Fruit fly (Drosophila melanogaster): Measurements from ENCODE around the gene gb.

DNA sequence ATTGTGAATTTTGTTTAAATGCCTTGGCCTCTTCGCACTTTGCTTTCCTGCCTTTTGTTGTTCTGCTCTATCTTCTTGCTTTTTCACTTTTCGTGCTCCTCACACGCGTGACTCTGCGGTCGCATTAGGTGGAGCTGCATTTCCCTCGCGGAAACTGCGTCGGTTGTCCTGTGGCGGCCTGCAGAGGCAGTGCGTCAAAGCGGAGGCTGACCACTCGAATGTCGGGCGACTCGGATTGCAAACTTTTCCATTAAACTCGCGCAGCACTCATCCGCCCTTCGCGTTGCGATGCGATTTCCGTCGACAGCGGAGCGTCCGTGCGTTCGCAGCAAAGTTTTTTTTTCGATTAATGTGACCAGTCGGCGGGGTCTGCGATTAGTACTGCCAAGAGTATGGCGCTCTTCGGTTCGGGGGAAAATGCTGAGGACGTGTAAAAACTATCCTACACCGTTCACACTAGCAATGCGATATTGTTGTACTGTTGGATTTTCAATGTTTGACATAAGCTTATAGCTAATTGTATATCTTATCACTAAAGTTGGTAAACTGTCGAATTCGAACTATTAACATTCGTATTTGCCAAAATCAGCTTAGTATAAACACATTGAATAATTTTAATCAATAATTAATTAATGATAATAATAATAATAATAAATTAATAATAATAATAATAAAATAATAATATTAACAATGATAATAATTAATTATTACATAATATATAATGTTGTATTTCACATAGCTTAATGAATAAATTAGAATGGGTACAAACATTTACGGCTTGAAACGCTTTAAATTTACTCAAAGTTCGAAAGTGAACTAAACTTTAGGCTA, 38.8 kb upstream of the gb start, which contains the start of gene CG6051:
- TF ChIP-seq rn (GFP tag; IDR thresholded peaks at IDR 0.05) (no peak), Pif1A (GFP tag; optimal IDR thresholded peaks at IDR 0.05) (no peak), CG8159 (tag; optimal IDR thresholded peaks at IDR 0.05) (peak; percentile 44), CG15710 (tag; optimal IDR thresholded peaks at IDR 0.05) (no peak), fd96Ca (GFP tag; IDR thresholded peaks at IDR 0.05) (no peak), CG9948 (tag; optimal IDR thresholded peaks at IDR 0.05) (peak; percentile 6)
